Worm (Caenorhabditis elegans) whole organism, young adult: ENCODE measurements around the gene F46F5.13.

Experiments
- B0035.1 ChIP-seq: sonication (generic microtip); optimal IDR thresholded peaks from 2 replicates; lab custom pipeline; 2016; ENCODE audit warnings: missing genetic modification characterization, mild to moderate bottlenecking, missing compliant biosample characterization, missing genotype, missing genetic modification reagents
- F10E7.11 ChIP-seq: sonication (generic microtip); optimal IDR thresholded peaks from 2 replicates; lab custom pipeline; 2017; ENCODE audit warnings: mild to moderate bottlenecking, missing genetic modification characterization, moderate library complexity, missing compliant biosample characterization
- F49E8.2 ChIP-seq: sonication (generic microtip); optimal IDR thresholded peaks from 3 replicates; lab custom pipeline; 2017; ENCODE audit warnings: missing genetic modification characterization, mild to moderate bottlenecking, missing compliant biosample characterization, antibody characterized with exemption, moderate library complexity; ENCODE audit not compliant: insufficient read depth
- F52B5.7 ChIP-seq: sonication (generic microtip); optimal IDR thresholded peaks from 2 replicates; lab custom pipeline; 2016; ENCODE audit warnings: mild to moderate bottlenecking, missing genetic modification characterization, missing compliant biosample characterization
- F57C9.4 ChIP-seq: sonication (generic microtip); optimal IDR thresholded peaks from 2 replicates; lab custom pipeline; 2017; ENCODE audit warnings: mild to moderate bottlenecking, missing genetic modification characterization, missing compliant biosample characterization
- K11D2.4 ChIP-seq: fragments of 200-800 bp; sonication (Bioruptor generic); IDR thresholded peaks from 2 replicates; pipeline ENCODE4 v1.3.6; 2022; ENCODE audit warnings: missing genetic modification reagents, missing genetic modification characterization, missing compliant biosample characterization
- K12H6.12 ChIP-seq: fragments of 200-800 bp; sonication (Bioruptor generic); optimal IDR thresholded peaks from 2 replicates; lab custom pipeline; 2018; ENCODE audit warnings: mild to moderate bottlenecking, missing genetic modification characterization, missing compliant biosample characterization
- T07F8.4 ChIP-seq: sonication (generic microtip); optimal IDR thresholded peaks from 2 replicates; lab custom pipeline; 2016; ENCODE audit warnings: mild to moderate bottlenecking, missing genetic modification characterization, moderate library complexity, missing compliant biosample characterization
- Y53F4B.3 ChIP-seq: fragments of 200-800 bp; sonication (Bioruptor generic); IDR thresholded peaks from 2 replicates; pipeline ENCODE4 v1.3.6; 2022; ENCODE audit warnings: missing genetic modification reagents, missing genetic modification characterization, missing compliant biosample characterization
- Y67H2A.10 ChIP-seq: fragments of 200-800 bp; sonication (Bioruptor generic); conservative IDR thresholded peaks from 2 replicates; pipeline ENCODE4 v1.3.6; 2022; ENCODE audit warnings: missing genetic modification reagents, missing genetic modification characterization, missing compliant biosample characterization
- attf-5 ChIP-seq: fragments of 200-800 bp; sonication (Bioruptor generic); optimal IDR thresholded peaks from 2 replicates; lab custom pipeline; 2018; ENCODE audit warnings: mild to moderate bottlenecking, missing genetic modification characterization, missing compliant biosample characterization
- cebp-1 ChIP-seq, 2 experiments: fragments of 200-800 bp in 1 of 2; sonication (Bioruptor generic) in 1 of 2; sonication (generic microtip) in 1 of 2; IDR thresholded peaks in 1 of 2; optimal IDR thresholded peaks in 1 of 2; 2 replicates each; pipeline versions ENCODE4 v1.3.6 to Lab custom; 2017 to 2022; ENCODE audit warnings: missing compliant biosample characterization in 2 of 2, missing genetic modification characterization in 2 of 2, mild to moderate bottlenecking in 1 of 2, missing genetic modification reagents in 1 of 2, moderate library complexity in 1 of 2
- ceh-91 ChIP-seq: fragments of 200-800 bp; sonication (Bioruptor generic); IDR thresholded peaks from 2 replicates; pipeline ENCODE4 v1.3.6; 2022; ENCODE audit warnings: missing genetic modification reagents, missing genetic modification characterization, missing compliant biosample characterization
- die-1 ChIP-seq: sonication (generic microtip); optimal IDR thresholded peaks from 2 replicates; lab custom pipeline; 2016; ENCODE audit warnings: missing genotype, mild to moderate bottlenecking, missing genetic modification characterization, missing compliant biosample characterization
- dox-1 ChIP-seq: fragments of 200-800 bp; sonication (Bioruptor generic); IDR thresholded peaks from 2 replicates; pipeline ENCODE4 v1.3.6; 2022; ENCODE audit warnings: missing genetic modification reagents, missing genetic modification characterization, missing compliant biosample characterization
- dpl-1 ChIP-seq: fragments of 150-350 bp; optimal IDR thresholded peaks from 2 replicates; lab custom pipeline; 2014; ENCODE audit warnings: missing biosample characterization, missing genetic modification reagents, missing genetic modification characterization
- egrh-3 ChIP-seq: fragments of 200-800 bp; sonication (Bioruptor generic); IDR thresholded peaks from 2 replicates; pipeline ENCODE4 v1.3.6; 2022; ENCODE audit warnings: missing genetic modification reagents, missing genetic modification characterization, missing compliant biosample characterization
- hmg-1.2 ChIP-seq: fragments of 200-800 bp; sonication (Bioruptor generic); IDR thresholded peaks from 2 replicates; pipeline ENCODE4 v1.3.6; 2022; ENCODE audit warnings: missing genetic modification reagents, missing genetic modification characterization, missing compliant biosample characterization
- hsf-1 ChIP-seq: fragments of 200-800 bp; sonication (Bioruptor generic); IDR thresholded peaks from 2 replicates; pipeline ENCODE4 v1.3.6; 2022; ENCODE audit warnings: missing genetic modification reagents, missing genetic modification characterization, missing compliant biosample characterization
- lag-1 ChIP-seq: fragments of 200-800 bp; sonication (Bioruptor generic); IDR thresholded peaks from 2 replicates; pipeline ENCODE4 v1.3.6; 2022; ENCODE audit warnings: missing genetic modification reagents, missing genetic modification characterization, missing compliant biosample characterization
- let-607 ChIP-seq, 2 experiments: fragments of 200-800 bp in 1 of 2; sonication (Bioruptor generic) in 1 of 2; sonication (generic microtip) in 1 of 2; optimal IDR thresholded peaks; 2 replicates each; lab custom pipeline; 2016 to 2018; ENCODE audit warnings: mild to moderate bottlenecking in 2 of 2, missing compliant biosample characterization in 2 of 2, missing genetic modification characterization in 2 of 2, moderate library complexity in 2 of 2, missing genotype in 1 of 2
- lin-26 ChIP-seq: fragments of 200-800 bp; sonication (Bioruptor generic); IDR thresholded peaks from 2 replicates; pipeline ENCODE4 v1.3.6; 2022; ENCODE audit warnings: missing genetic modification reagents, missing genetic modification characterization, missing compliant biosample characterization
- lin-35 ChIP-seq, 3 experiments: fragments of 150-350 bp in 2 of 3; sonication (generic microtip) in 1 of 3; optimal IDR thresholded peaks; 2 replicates each; lab custom pipeline; 2014 to 2018; ENCODE audit warnings: missing biosample characterization in 3 of 3, missing genetic modification characterization in 3 of 3, missing genetic modification reagents in 3 of 3
- lin-54 ChIP-seq: fragments of 200-800 bp; sonication (Bioruptor generic); optimal IDR thresholded peaks from 2 replicates; lab custom pipeline; 2018; ENCODE audit warnings: mild to moderate bottlenecking, missing genetic modification characterization, missing compliant biosample characterization
- madf-10 ChIP-seq: sonication (generic microtip); optimal IDR thresholded peaks from 2 replicates; lab custom pipeline; 2016; ENCODE audit warnings: mild to moderate bottlenecking, missing genetic modification characterization, missing compliant biosample characterization
- mes-4 ChIP-seq: sonication (generic microtip); optimal IDR thresholded peaks from 2 replicates; lab custom pipeline; 2016; ENCODE audit warnings: missing genotype, missing genetic modification characterization, missing compliant biosample characterization
- nfya-1 ChIP-seq: sonication (generic microtip); optimal IDR thresholded peaks from 2 replicates; lab custom pipeline; 2017; ENCODE audit warnings: antibody characterized with exemption, missing compliant biosample characterization, missing genetic modification characterization, borderline replicate concordance; ENCODE audit not compliant: insufficient read depth
- rec-8 ChIP-seq, 2 experiments: sonication (generic microtip); optimal IDR thresholded peaks; 2 replicates each; lab custom pipeline; 2016; ENCODE audit warnings: mild to moderate bottlenecking in 2 of 2, missing genetic modification characterization in 2 of 2, missing genetic modification reagents in 2 of 2, missing genotype in 2 of 2, missing biosample characterization in 1 of 2, missing compliant biosample characterization in 1 of 2, moderate library complexity in 1 of 2
- repo-1 ChIP-seq: sonication (generic microtip); optimal IDR thresholded peaks from 2 replicates; lab custom pipeline; 2017; ENCODE audit warnings: mild to moderate bottlenecking, missing genetic modification characterization, missing compliant biosample characterization
- snpc-3.4 ChIP-seq: sonication (generic microtip); optimal IDR thresholded peaks from 2 replicates; lab custom pipeline; 2017; ENCODE audit warnings: missing genetic modification characterization, mild to moderate bottlenecking, missing compliant biosample characterization, antibody characterized with exemption, moderate library complexity, missing genotype, missing genetic modification reagents
- xnd-1 ChIP-seq: sonication (generic microtip); optimal IDR thresholded peaks from 2 replicates; lab custom pipeline; 2016; ENCODE audit warnings: missing genotype, missing genetic modification reagents, missing genetic modification characterization, missing compliant biosample characterization
- zim-3 ChIP-seq: sonication (generic microtip); optimal IDR thresholded peaks from 2 replicates; lab custom pipeline; 2017; ENCODE audit warnings: mild to moderate bottlenecking, missing genetic modification characterization, moderate library complexity, missing compliant biosample characterization
- ztf-18 ChIP-seq: sonication (generic microtip); optimal IDR thresholded peaks from 2 replicates; lab custom pipeline; 2016; ENCODE audit warnings: missing genotype, mild to moderate bottlenecking, missing genetic modification characterization, missing compliant biosample characterization
- ztf-22 ChIP-seq: fragments of 200-800 bp; sonication (Bioruptor generic); optimal IDR thresholded peaks from 2 replicates; lab custom pipeline; 2018; ENCODE audit warnings: mild to moderate bottlenecking, missing genetic modification characterization, moderate library complexity, missing compliant biosample characterization
- ztf-26 ChIP-seq: sonication (generic microtip); optimal IDR thresholded peaks from 2 replicates; lab custom pipeline; 2017; ENCODE audit warnings: missing genetic modification characterization, missing compliant biosample characterization

F46F5.13 gene

ce11 chrII:775033-775432, 28.1 kb upstream of the F46F5.13 start, which contains the start of gene Y39F10A.1:
TSS of gene Y39F10A.1 (plus strand) at chrII:775333.
- TF ChIP-seq T07F8.4 (tag; lab: Kevin White, UChicago), result no peak
- no peak for TF ChIP-seq F49E8.2 (tag; lab: Kevin White, UChicago)
- no peak for TF ChIP-seq F57C9.4 (tag; lab: Kevin White, UChicago)
- no peak for TF ChIP-seq cebp-1 (GFP tag; IDR thresholded peaks at IDR 0.05; lab: Robert Waterston, UW)
- TF ChIP-seq cebp-1 (tag; optimal IDR thresholded peaks at IDR 0.05; lab: Kevin White, UChicago), result no peak
- no peak for TF ChIP-seq hsf-1 (GFP tag; lab: Robert Waterston, UW)
- TF ChIP-seq Y67H2A.10 (GFP tag; lab: Robert Waterston, UW), result no peak
- TF ChIP-seq F10E7.11 (tag; lab: Kevin White, UChicago), result no peak
- no peak for TF ChIP-seq lin-35 (GFP tag; optimal IDR thresholded peaks at IDR 0.05; lab: Kevin White, UChicago)
- TF ChIP-seq K11D2.4 (GFP tag; lab: Robert Waterston, UW), result no peak
- no peak for TF ChIP-seq die-1 (tag; lab: Kevin White, UChicago)

DNA sequence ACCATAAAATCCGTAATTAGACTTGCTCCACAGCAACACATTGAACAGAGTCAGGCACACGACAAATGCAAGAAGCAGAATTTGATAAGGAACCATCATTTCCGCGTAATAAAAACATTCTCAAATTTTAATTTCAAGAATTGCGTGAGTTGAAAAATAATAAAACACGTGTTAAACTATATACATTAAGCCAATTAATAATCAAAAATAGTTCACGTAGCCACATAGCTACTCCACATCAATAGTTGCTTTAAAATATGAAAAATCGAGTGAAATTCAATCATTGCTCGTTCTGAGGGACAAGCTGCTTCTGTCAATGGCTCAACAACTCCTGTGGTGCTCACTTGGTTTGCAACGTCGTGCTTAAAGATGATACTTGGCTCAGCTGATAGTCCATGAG, 20.2 kb upstream of the F46F5.13 start, which contains the start of gene Y39F10A.3:
TSS of gene Y39F10A.3 (minus strand) at position 101 of the 400 bp plus-strand sequence.
- no peak for TF ChIP-seq K12H6.12 (tag; lab: Kevin White, UChicago)
- no peak for TF ChIP-seq zim-3 (tag; lab: Kevin White, UChicago)
- TF ChIP-seq dpl-1 (GFP tag; lab: Kevin White, UChicago), result no peak
- TF ChIP-seq lag-1 (GFP tag; lab: Robert Waterston, UW), result no peak
- no peak for TF ChIP-seq repo-1 (tag; lab: Kevin White, UChicago)
- no peak for TF ChIP-seq dox-1
- no peak for TF ChIP-seq ceh-91 (GFP tag; lab: Robert Waterston, UW)
- TF ChIP-seq ztf-26 (tag; lab: Kevin White, UChicago), result no peak
- TF ChIP-seq mes-4 (tag; lab: Kevin White, UChicago), result no peak
- no peak for TF ChIP-seq egrh-3
- TF ChIP-seq ztf-18 (tag; lab: Kevin White, UChicago), result no peak
- TF ChIP-seq Y53F4B.3 (GFP tag; lab: Robert Waterston, UW), result no peak
- TF ChIP-seq madf-10 (tag; lab: Kevin White, UChicago), result no peak
- TF ChIP-seq let-607 (tag; optimal IDR thresholded peaks at IDR 0.05; lab: Kevin White, UChicago), result no peak
- no peak for TF ChIP-seq B0035.1
- no peak for TF ChIP-seq nfya-1 (tag; lab: Kevin White, UChicago)

DNA sequence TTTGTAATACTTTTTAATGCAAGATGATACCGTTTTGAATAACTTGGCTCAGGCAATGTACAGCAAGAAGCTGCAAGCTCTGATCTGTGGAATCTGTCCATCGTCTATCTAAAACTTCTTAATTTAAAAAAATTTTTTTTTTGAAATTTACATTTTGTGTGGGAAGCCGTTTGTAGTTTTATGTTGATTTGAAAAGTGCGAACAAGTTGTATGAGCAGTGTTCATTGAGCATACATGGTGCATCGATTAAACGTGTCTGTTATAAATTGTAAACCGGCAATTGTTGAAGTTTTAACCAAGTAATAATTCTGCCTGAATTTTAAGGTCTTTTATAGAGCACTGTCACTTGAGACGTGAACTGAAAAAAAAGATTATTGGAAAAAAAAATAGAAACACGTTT, 19.6 kb upstream of the F46F5.13 start, which contains the start of gene Y39F10A.6:
TSS of gene Y39F10A.6 (minus strand) at position 101 of the 400 bp plus-strand sequence.
- TF ChIP-seq lin-54 (no peak), F52B5.7 (tag; lab: Kevin White, UChicago) (no peak), attf-5 (GFP tag; lab: Kevin White, UChicago) (no peak), xnd-1 (tag; lab: Kevin White, UChicago) (no peak), ztf-22 (GFP tag; lab: Kevin White, UChicago) (no peak), lin-26 (GFP tag; lab: Robert Waterston, UW) (no peak), snpc-3.4 (no peak), rec-8 (tag; optimal IDR thresholded peaks at IDR 0.05; lab: Kevin White, UChicago) (no peak), ceh-91 (GFP tag; lab: Robert Waterston, UW) (no peak), B0035.1 (no peak), Y53F4B.3 (GFP tag; lab: Robert Waterston, UW) (no peak), hmg-1.2 (no peak)
- TF ChIP-seq, all 124 proteins: peak for 0
